Fruit fly (Drosophila melanogaster) S2 (cell line): ENCODE data around the gene CG7739.

Experiments
- CG8478 ChIP-seq: fragments of >200 bp; optimal IDR thresholded peaks from 2 replicates; lab custom pipeline; 2018
- CTCF ChIP-seq, 2 experiments: fragments of >200 bp; optimal IDR thresholded peaks; 2 replicates each; lab custom pipeline; 2018

dm6 chr3L:15534274-15535227 lies 28.3 kb downstream of the CG7739 start:
- TF ChIP-seq CTCF (optimal IDR thresholded peaks at IDR 0.05; lab: Kevin White, UChicago) (no peak), CG8478 (lab: Kevin White, UChicago) (no peak)
